Worm (Caenorhabditis elegans) whole organism, L3 larva: ENCODE results near the gene R102.2.
"Not testable (repeated sequence)": the region's sequence is repeated elsewhere in the genome, so short reads cannot be mapped to it uniquely, and the experiment has no call there.

ENCODE experiments used
- R02D3.7 ChIP-seq: fragments of 150-350 bp; optimal IDR thresholded peaks from 2 replicates; lab custom pipeline; 2014; ENCODE audit warnings: missing biosample characterization, missing genetic modification characterization
- ZK546.5 ChIP-seq: sonication (generic microtip); optimal IDR thresholded peaks from 2 replicates; lab custom pipeline; 2017; ENCODE audit warnings: missing biosample characterization, missing genetic modification characterization
- ama-1 ChIP-seq: fragments of 150-350 bp; optimal IDR thresholded peaks from 2 replicates; lab custom pipeline; 2018
- ceh-16 ChIP-seq: sonication (generic microtip); optimal IDR thresholded peaks from 2 replicates; lab custom pipeline; 2017; ENCODE audit warnings: missing biosample characterization, missing genetic modification characterization
- ceh-82 ChIP-seq: fragments of 150-350 bp; optimal IDR thresholded peaks from 2 replicates; lab custom pipeline; 2014; ENCODE audit warnings: missing biosample characterization, missing genetic modification characterization
- daf-12 ChIP-seq: fragments of 150-350 bp; optimal IDR thresholded peaks from 2 replicates; lab custom pipeline; 2014; ENCODE audit warnings: missing biosample characterization, missing genetic modification reagents, missing genetic modification characterization
- elt-1 ChIP-seq: fragments of 150-350 bp; optimal IDR thresholded peaks from 2 replicates; lab custom pipeline; 2014; ENCODE audit warnings: missing biosample characterization, missing genetic modification characterization
- elt-2 ChIP-seq: sonication (generic microtip); optimal IDR thresholded peaks from 2 replicates; lab custom pipeline; 2016; ENCODE audit warnings: missing genetic modification reagents, mild to moderate bottlenecking, missing genetic modification characterization, missing compliant biosample characterization
- elt-3 ChIP-seq, 3 experiments: fragments of 150-350 bp in 1 of 3; sonication (generic microtip) in 2 of 3; optimal IDR thresholded peaks; 2 replicates in 2 of 3; 4 replicates in 1 of 3; lab custom pipeline; 2014 to 2017; ENCODE audit warnings: missing biosample characterization in 3 of 3, missing genetic modification characterization in 3 of 3
- fkh-10 ChIP-seq: sonication (generic microtip); optimal IDR thresholded peaks from 2 replicates; lab custom pipeline; 2017; ENCODE audit warnings: missing biosample characterization, missing genetic modification reagents, missing genetic modification characterization
- fos-1 ChIP-seq: fragments of 150-350 bp; optimal IDR thresholded peaks from 2 replicates; lab custom pipeline; 2014; ENCODE audit warnings: missing biosample characterization, missing genetic modification characterization
- jun-1 ChIP-seq: fragments of 150-350 bp; optimal IDR thresholded peaks from 2 replicates; lab custom pipeline; 2014; ENCODE audit warnings: missing biosample characterization, missing genetic modification reagents, missing genetic modification characterization
- lin-15B ChIP-seq: fragments of 150-350 bp; optimal IDR thresholded peaks from 2 replicates; lab custom pipeline; 2014; ENCODE audit warnings: missing biosample characterization, missing genetic modification characterization
- mml-1 ChIP-seq: fragments of 150-350 bp; sonication (generic microtip); optimal IDR thresholded peaks from 3 replicates; lab custom pipeline; 2014; ENCODE audit warnings: missing biosample characterization, missing genetic modification characterization
- nfya-1 ChIP-seq: sonication (generic microtip); optimal IDR thresholded peaks from 2 replicates; lab custom pipeline; 2017; ENCODE audit warnings: missing genetic modification characterization, mild to moderate bottlenecking, missing compliant biosample characterization, antibody characterized with exemption, moderate library complexity; ENCODE audit not compliant: insufficient read depth
- nhr-12 ChIP-seq: fragments of 150-350 bp; optimal IDR thresholded peaks from 2 replicates; lab custom pipeline; 2014; ENCODE audit warnings: missing biosample characterization, missing genetic modification characterization
- nhr-23 ChIP-seq: fragments of 150-350 bp; optimal IDR thresholded peaks from 2 replicates; lab custom pipeline; 2014; ENCODE audit warnings: missing biosample characterization, missing genetic modification reagents, missing genetic modification characterization
- nhr-237 ChIP-seq: fragments of 150-350 bp; optimal IDR thresholded peaks from 2 replicates; lab custom pipeline; 2014; ENCODE audit warnings: missing biosample characterization, missing genetic modification characterization
- nhr-25 ChIP-seq: sonication (generic microtip); optimal IDR thresholded peaks from 2 replicates; lab custom pipeline; 2017; ENCODE audit warnings: missing biosample characterization, missing genetic modification characterization
- nhr-43 ChIP-seq: sonication (generic microtip); optimal IDR thresholded peaks from 2 replicates; lab custom pipeline; 2016; ENCODE audit warnings: mild to moderate bottlenecking, missing genetic modification characterization, missing compliant biosample characterization; ENCODE audit not compliant: poor library complexity, severe bottlenecking
- nhr-67 ChIP-seq: fragments of 150-350 bp; optimal IDR thresholded peaks from 2 replicates; lab custom pipeline; 2014; ENCODE audit warnings: missing biosample characterization, missing genetic modification characterization
- nhr-76 ChIP-seq: fragments of 150-350 bp; sonication (generic microtip); optimal IDR thresholded peaks from 5 replicates; lab custom pipeline; 2014; ENCODE audit warnings: missing biosample characterization, missing genetic modification characterization
- nhr-77 ChIP-seq: fragments of 150-350 bp; optimal IDR thresholded peaks from 2 replicates; lab custom pipeline; 2014; ENCODE audit warnings: missing biosample characterization, missing genetic modification characterization
- pha-4 ChIP-seq: fragments of 150-350 bp; optimal IDR thresholded peaks from 2 replicates; lab custom pipeline; 2014; ENCODE audit warnings: missing biosample characterization, missing genetic modification reagents, missing genetic modification characterization
- pqm-1 ChIP-seq: fragments of 150-350 bp; optimal IDR thresholded peaks from 2 replicates; lab custom pipeline; 2017; ENCODE audit warnings: missing biosample characterization, missing genetic modification characterization, inconsistent platforms
- sea-2 ChIP-seq: fragments of 150-350 bp; sonication (generic microtip); optimal IDR thresholded peaks from 4 replicates; lab custom pipeline; 2014; ENCODE audit warnings: missing biosample characterization, missing genetic modification reagents, missing genetic modification characterization
- skn-1 ChIP-seq: fragments of 150-350 bp; optimal IDR thresholded peaks from 2 replicates; lab custom pipeline; 2014; ENCODE audit warnings: missing biosample characterization, missing genetic modification characterization
- snpc-4 ChIP-seq: fragments of 150-350 bp; optimal IDR thresholded peaks from 2 replicates; lab custom pipeline; 2014; ENCODE audit warnings: missing biosample characterization, missing genetic modification characterization
- tbx-2 ChIP-seq: sonication (generic microtip); optimal IDR thresholded peaks from 2 replicates; lab custom pipeline; 2016; ENCODE audit warnings: mild to moderate bottlenecking, missing genetic modification characterization, missing compliant biosample characterization
- unc-62 ChIP-seq: fragments of 150-350 bp; sonication (generic microtip); optimal IDR thresholded peaks from 4 replicates; lab custom pipeline; 2014; ENCODE audit warnings: missing biosample characterization, missing genetic modification reagents, missing genetic modification characterization
- ztf-11 ChIP-seq: fragments of 150-350 bp; optimal IDR thresholded peaks from 2 replicates; lab custom pipeline; 2014; ENCODE audit warnings: missing biosample characterization, missing genetic modification characterization
- ztf-4 ChIP-seq: fragments of 150-350 bp; optimal IDR thresholded peaks from 2 replicates; lab custom pipeline; 2014; ENCODE audit warnings: missing biosample characterization, missing genetic modification characterization

Gene R102.2

ce11 chrIV:10687307-10687706, at the start of gene R102.2:
TSS of gene R102.2 (plus strand) at chrIV:10687607.
- not testable (repeated sequence) for TF ChIP-seq nhr-43, nfya-1, pha-4 (tag; lab: Kevin White, UChicago)

- TF ChIP-seq unc-62 (GFP tag; lab: Kevin White, UChicago) (no peak), nhr-77 (tag; lab: Kevin White, UChicago) (no peak), ama-1 (no peak), nhr-76 (tag; lab: Kevin White, UChicago) (no peak), nhr-25 (tag; lab: Kevin White, UChicago) (no peak), ztf-4 (tag; lab: Kevin White, UChicago) (no peak), snpc-4 (no peak), jun-1 (no peak), nhr-43 (tag; lab: Kevin White, UChicago) (no peak), pha-4 (tag; lab: Kevin White, UChicago) (no peak), fkh-10 (GFP tag; lab: Kevin White, UChicago) (no peak), skn-1 (tag; lab: Kevin White, UChicago) (no peak), ceh-16 (tag; lab: Kevin White, UChicago) (no peak), nhr-67 (tag; lab: Kevin White, UChicago) (no peak), ZK546.5 (no peak), mml-1 (no peak), ceh-82 (tag; lab: Kevin White, UChicago) (no peak)
Measured at ce11 chrIV:10638977-10639376, 48.4 kb upstream of the R102.2 start, which contains the start of gene F56C4.2. TSS of gene F56C4.2 (plus strand) at chrIV:10639277.

ce11 chrIV:10654047-10654446, 33.4 kb upstream of the R102.2 start, which contains the start of gene glb-19:
TSS of gene glb-19 (minus strand) at chrIV:10654147.
- not testable (repeated sequence) for TF ChIP-seq nhr-237; nhr-12 (tag; lab: Kevin White, UChicago); nhr-23 (tag; lab: Kevin White, UChicago)

DNA sequence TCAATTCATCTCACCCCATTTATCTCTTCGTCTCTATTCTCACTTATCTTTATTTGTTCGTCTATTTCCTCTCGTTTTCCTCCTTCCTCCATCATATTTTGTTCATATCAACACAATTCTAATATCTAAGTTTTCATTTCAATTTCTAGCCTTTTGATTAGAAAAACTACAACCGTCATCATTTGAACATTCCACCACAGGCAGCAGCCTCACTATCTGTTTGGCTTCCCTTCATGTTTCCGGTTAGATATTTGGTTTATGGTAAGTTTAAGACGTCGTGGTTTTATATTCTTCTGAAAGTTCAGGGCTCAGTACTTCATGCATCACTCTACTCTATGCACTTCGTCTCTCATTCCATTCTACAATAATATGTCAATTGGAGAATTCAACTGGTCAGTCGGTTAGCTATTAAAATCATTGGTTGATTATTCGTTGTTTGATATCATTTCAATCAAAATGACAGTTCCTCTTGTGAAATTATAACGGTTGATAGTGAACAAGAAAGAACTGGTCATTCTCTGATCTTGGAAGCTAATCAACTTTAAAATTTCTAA, 30.6 kb upstream of the R102.2 start, which contains the start of gene K08C7.1:
TSS of gene K08C7.1 (plus strand) at position 43 of the 554 bp plus-strand sequence.
- TF ChIP-seq fos-1 (tag; lab: Kevin White, UChicago) (no peak), ceh-82 (tag; lab: Kevin White, UChicago) (no peak), skn-1 (tag; lab: Kevin White, UChicago) (no peak), mml-1 (no peak), elt-3 (tag; optimal IDR thresholded peaks at IDR 0.05; lab: Kevin White, UChicago) (no peak), ztf-11 (tag; lab: Kevin White, UChicago) (no peak), R02D3.7 (tag; lab: Kevin White, UChicago) (no peak), pqm-1 (tag; lab: Kevin White, UChicago) (peak; percentile 32), nfya-1 (tag; lab: Kevin White, UChicago) (no peak), sea-2 (GFP tag; lab: Kevin White, UChicago) (no peak), elt-2 (tag; lab: Kevin White, UChicago) (peak; percentile 78)
- TF ChIP-seq, all 47 proteins: peak for 2

- TF ChIP-seq pha-4 (tag; lab: Kevin White, UChicago) = no peak
- no peak for TF ChIP-seq daf-12 (tag; lab: Kevin White, UChicago)
- TF ChIP-seq jun-1 = no peak
- TF ChIP-seq elt-1 (tag; lab: Kevin White, UChicago) = no peak
- TF ChIP-seq pqm-1 (tag; lab: Kevin White, UChicago) = peak; percentile 51
- TF ChIP-seq tbx-2 (tag; lab: Kevin White, UChicago) = no peak
Measured at ce11 chrIV:10661072-10661471, 26.3 kb upstream of the R102.2 start.

DNA sequence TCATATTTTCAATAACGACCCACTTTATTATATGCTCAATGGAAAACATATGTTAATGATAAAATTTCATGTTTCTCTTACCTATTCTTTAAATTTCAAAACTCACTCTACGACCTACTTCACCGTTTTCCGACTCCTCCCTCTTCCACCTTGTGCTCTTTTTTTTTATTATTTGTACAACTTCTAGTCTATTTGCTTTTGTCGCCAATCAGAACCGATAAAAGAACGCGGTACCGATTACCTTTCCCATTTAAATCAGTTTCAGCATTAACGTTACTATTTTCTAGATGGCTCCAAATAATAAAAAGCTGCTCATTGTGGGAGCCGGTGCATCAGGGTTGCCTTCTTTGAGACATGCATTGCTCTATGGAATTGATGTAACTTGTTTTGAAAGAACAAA, 25.6 kb upstream of the R102.2 start, which contains the start of gene fmo-1:
TSS of gene fmo-1 (plus strand) at position 98 of the 400 bp plus-strand sequence.
- TF ChIP-seq elt-2 (tag; lab: Kevin White, UChicago) = peak; percentile 57
- no peak for TF ChIP-seq lin-15B (tag; lab: Kevin White, UChicago)
- peak; percentile 66 for TF ChIP-seq pqm-1 (tag; lab: Kevin White, UChicago)
